1 fruit fly cellular context compared by ENCODE assay signal in the genomic region with DNA sequence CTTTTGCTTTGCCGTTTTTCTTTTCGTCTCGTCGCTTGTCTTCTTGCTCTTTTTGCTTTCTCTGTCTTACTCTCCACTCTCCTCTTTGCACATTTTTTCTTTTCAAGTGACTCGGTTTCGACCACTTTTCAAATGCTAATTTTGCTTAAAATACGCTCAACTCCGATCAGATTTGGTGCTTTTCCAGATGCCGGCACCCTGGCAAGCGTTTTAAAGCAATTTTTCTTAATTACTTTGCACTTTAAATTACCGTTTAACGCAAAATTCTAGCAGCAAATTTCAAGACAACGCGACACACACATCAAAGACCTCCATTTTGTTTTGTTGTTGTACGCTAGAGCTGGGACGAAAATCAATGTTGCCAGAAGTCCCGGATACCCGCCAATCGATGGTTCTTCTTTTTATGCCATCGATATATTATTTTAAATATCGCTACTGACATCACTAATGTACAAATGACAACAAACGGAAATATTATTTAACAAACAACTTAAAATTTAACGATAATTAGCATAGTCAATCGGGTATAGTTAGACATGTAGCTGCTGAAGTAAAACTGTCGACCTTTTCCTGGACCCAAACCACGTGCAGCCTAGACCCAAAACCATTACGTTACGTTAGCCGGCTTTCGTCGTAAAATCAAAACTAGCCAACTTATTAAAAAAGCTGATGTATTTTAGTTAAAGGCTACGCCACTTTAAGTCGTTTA.
TF ChIP-seq lines count a peak whose summit lies in the region.

TSS of gene kis (minus strand) at position 317 of the 709 bp plus-strand sequence.

TF ChIP-seq in whole organism, embryonic, 481 proteins besides CTCF, POLR2A, EP300 and RAD21 (continued from another document and continues in another):
- peak; percentile 49 for TF ChIP-seq CG8290 (GFP tag; optimal IDR thresholded peaks at IDR 0.05; lab: Kevin White, UChicago)
- TF ChIP-seq CG8290 (tag; optimal IDR thresholded peaks at IDR 0.05; lab: Kevin White, UChicago) = peak in 1 of 2 experiments; percentile 60
- no peak for TF ChIP-seq CG4730 (GFP tag; IDR thresholded peaks at IDR 0.05; lab: Robert Waterston, UW)
- TF ChIP-seq CG3847 (GFP tag; IDR thresholded peaks at IDR 0.05; lab: Robert Waterston, UW) = peak; percentile 61
- no peak for TF ChIP-seq CG7786 (GFP tag; optimal IDR thresholded peaks at IDR 0.05; lab: Kevin White, UChicago)
- TF ChIP-seq exex (tag; optimal IDR thresholded peaks at IDR 0.05; lab: Kevin White, UChicago) = peak; percentile 17
- peak; percentile 40 for TF ChIP-seq CG12299 (tag; optimal IDR thresholded peaks at IDR 0.05; lab: Kevin White, UChicago)
- TF ChIP-seq CG15479 (GFP tag; optimal IDR thresholded peaks at IDR 0.05; lab: Kevin White, UChicago) = no peak
- TF ChIP-seq knrl (GFP tag; IDR thresholded peaks at IDR 0.05; lab: Robert Waterston, UW; ENCODE audit: partially characterized antibody) = peak; percentile 98
- TF ChIP-seq CG30431 (GFP tag; optimal IDR thresholded peaks at IDR 0.05; lab: Kevin White, UChicago) = no peak
- peak; percentile 51 for TF ChIP-seq E2f2 (GFP tag; IDR thresholded peaks at IDR 0.05; lab: Robert Waterston, UW)
- peak; percentile 50 for TF ChIP-seq tx (GFP tag; optimal IDR thresholded peaks at IDR 0.05; lab: Kevin White, UChicago)
- peak; percentile 27 for TF ChIP-seq CG18011 (GFP tag; optimal IDR thresholded peaks at IDR 0.05; lab: Kevin White, UChicago)
- no peak for TF ChIP-seq Hmx (GFP tag; optimal IDR thresholded peaks at IDR 0.05; lab: Kevin White, UChicago)
- no peak for TF ChIP-seq aop (GFP tag; IDR thresholded peaks at IDR 0.05; lab: Robert Waterston, UW)
- peak; percentile 61 for TF ChIP-seq row (GFP tag; IDR thresholded peaks at IDR 0.05; lab: Robert Waterston, UW)
- TF ChIP-seq Dek (tag; optimal IDR thresholded peaks at IDR 0.05; lab: Kevin White, UChicago) = no peak
- TF ChIP-seq org-1 (GFP tag; optimal IDR thresholded peaks at IDR 0.05; lab: Kevin White, UChicago) = no peak
- TF ChIP-seq CG2120 (GFP tag; optimal IDR thresholded peaks at IDR 0.05; lab: Kevin White, UChicago) = peak; percentile 67
- TF ChIP-seq Eip74EF (GFP tag; optimal IDR thresholded peaks at IDR 0.05; lab: Kevin White, UChicago) = peak in 1 of 2 experiments; percentile 13
- TF ChIP-seq CG17186 (GFP tag; optimal IDR thresholded peaks at IDR 0.05; lab: Kevin White, UChicago) = peak; percentile 34
- no peak for TF ChIP-seq peb (GFP tag; IDR thresholded peaks at IDR 0.05; lab: Robert Waterston, UW)
- peak; percentile 76 for TF ChIP-seq lilli (GFP tag; optimal IDR thresholded peaks at IDR 0.05; lab: Kevin White, UChicago)
- TF ChIP-seq Ets97D (GFP tag; optimal IDR thresholded peaks at IDR 0.05; lab: Kevin White, UChicago) = peak; percentile 94
- peak; percentile 98 for TF ChIP-seq CG13287 (GFP tag; IDR thresholded peaks at IDR 0.05; lab: Robert Waterston, UW; ENCODE audit: partially characterized antibody)
- peak; percentile 97 for TF ChIP-seq unc-4 (GFP tag; IDR thresholded peaks at IDR 0.05; lab: Robert Waterston, UW; ENCODE audit: partially characterized antibody)
- TF ChIP-seq CG1647 (GFP tag; optimal IDR thresholded peaks at IDR 0.05; lab: Kevin White, UChicago) = peak; percentile 3
- no peak for TF ChIP-seq sim (GFP tag; IDR thresholded peaks at IDR 0.05; lab: Robert Waterston, UW)
- no peak for TF ChIP-seq luna (GFP tag; optimal IDR thresholded peaks at IDR 0.05; lab: Kevin White, UChicago)
- peak; percentile 54 for TF ChIP-seq gfzf (GFP tag; optimal IDR thresholded peaks at IDR 0.05; lab: Kevin White, UChicago)
- peak; percentile 97 for TF ChIP-seq CG42726 (GFP tag; IDR thresholded peaks at IDR 0.05; lab: Robert Waterston, UW; ENCODE audit: partially characterized antibody)
- no peak for TF ChIP-seq CG9876 (GFP tag; optimal IDR thresholded peaks at IDR 0.05; lab: Kevin White, UChicago)
- peak; percentile 90 for TF ChIP-seq Dref (GFP tag; IDR thresholded peaks at IDR 0.05; lab: Robert Waterston, UW)
- TF ChIP-seq rib (GFP tag; IDR thresholded peaks at IDR 0.05; lab: Robert Waterston, UW) = no peak
- TF ChIP-seq CG34376 (GFP tag; optimal IDR thresholded peaks at IDR 0.05; lab: Kevin White, UChicago) = peak; percentile 47
- TF ChIP-seq Optix (GFP tag; IDR thresholded peaks at IDR 0.05; lab: Robert Waterston, UW) = no peak
- TF ChIP-seq HmgD (GFP tag; optimal IDR thresholded peaks at IDR 0.05; lab: Kevin White, UChicago) = peak; percentile 70
- peak; percentile 12 for TF ChIP-seq CG15696 (tag; optimal IDR thresholded peaks at IDR 0.05; lab: Kevin White, UChicago)
- TF ChIP-seq CG9437 (GFP tag; optimal IDR thresholded peaks at IDR 0.05; lab: Kevin White, UChicago) = peak; percentile 100
- TF ChIP-seq CG8924 (tag; optimal IDR thresholded peaks at IDR 0.05; lab: Kevin White, UChicago) = peak; percentile 63
- peak; percentile 4 for TF ChIP-seq CG4282 (GFP tag; optimal IDR thresholded peaks at IDR 0.05; lab: Kevin White, UChicago)
- TF ChIP-seq CG6854 (GFP tag; optimal IDR thresholded peaks at IDR 0.05; lab: Kevin White, UChicago) = no peak
- TF ChIP-seq CG12769 (tag; optimal IDR thresholded peaks at IDR 0.05; lab: Kevin White, UChicago) = peak; percentile 70
- TF ChIP-seq HLH3B (GFP tag; IDR thresholded peaks at IDR 0.05; lab: Robert Waterston, UW) = no peak; the same call in 1 of the 2 replicates
- TF ChIP-seq sisA (GFP tag; IDR thresholded peaks at IDR 0.05; lab: Robert Waterston, UW) = no peak
- TF ChIP-seq repo (GFP tag; optimal IDR thresholded peaks at IDR 0.05; lab: Kevin White, UChicago) = peak; percentile 12
- TF ChIP-seq CG6813 (GFP tag; optimal IDR thresholded peaks at IDR 0.05; lab: Kevin White, UChicago) = no peak
- TF ChIP-seq Fer3 (tag; optimal IDR thresholded peaks at IDR 0.05; lab: Kevin White, UChicago) = peak; percentile 37
- TF ChIP-seq CG2199 (GFP tag; IDR thresholded peaks at IDR 0.05; lab: Robert Waterston, UW) = no peak
- TF ChIP-seq CG15514 (GFP tag; optimal IDR thresholded peaks at IDR 0.05; lab: Kevin White, UChicago) = peak; percentile 68
- TF ChIP-seq run (tag; optimal IDR thresholded peaks at IDR 0.05; lab: Kevin White, UChicago) = no peak
- TF ChIP-seq otp (GFP tag; IDR thresholded peaks at IDR 0.05; lab: Robert Waterston, UW) = no peak
- peak; percentile 30 for TF ChIP-seq vfl (GFP tag; optimal IDR thresholded peaks at IDR 0.05; lab: Kevin White, UChicago)
- TF ChIP-seq Fer2 (tag; optimal IDR thresholded peaks at IDR 0.05; lab: Kevin White, UChicago) = no peak
- TF ChIP-seq Rx (GFP tag; IDR thresholded peaks at IDR 0.05; lab: Robert Waterston, UW) = no peak
- no peak for TF ChIP-seq CG5953 (GFP tag; IDR thresholded peaks at IDR 0.05; lab: Robert Waterston, UW)
- peak; percentile 8 for TF ChIP-seq Oli (tag; optimal IDR thresholded peaks at IDR 0.05; lab: Kevin White, UChicago)
- TF ChIP-seq CG11093 (GFP tag; IDR thresholded peaks at IDR 0.05; lab: Robert Waterston, UW) = no peak
- peak; percentile 67 for TF ChIP-seq pita (GFP tag; optimal IDR thresholded peaks at IDR 0.05; lab: Kevin White, UChicago)
- TF ChIP-seq CG17612 (GFP tag; IDR thresholded peaks at IDR 0.05; lab: Robert Waterston, UW) = no peak
- peak; percentile 96 for TF ChIP-seq CG34224 (GFP tag; IDR thresholded peaks at IDR 0.05; lab: Robert Waterston, UW; ENCODE audit: partially characterized antibody)
- TF ChIP-seq Hr78 (GFP tag; optimal IDR thresholded peaks at IDR 0.05; lab: Kevin White, UChicago) = peak in 1 of 2 experiments; percentile 59
- TF ChIP-seq bsh (GFP tag; optimal IDR thresholded peaks at IDR 0.05; lab: Kevin White, UChicago) = peak; percentile 5 to 21
- TF ChIP-seq twi (tag; optimal IDR thresholded peaks at IDR 0.05; lab: Kevin White, UChicago) = peak; percentile 12
- peak; percentile 41 for TF ChIP-seq CG9727 (GFP tag; optimal IDR thresholded peaks at IDR 0.05; lab: Kevin White, UChicago)
- TF ChIP-seq cad (GFP tag; optimal IDR thresholded peaks at IDR 0.05; lab: Kevin White, UChicago) = no peak
- TF ChIP-seq Taf1 (GFP tag; IDR thresholded peaks at IDR 0.05; lab: Robert Waterston, UW) = no peak
- no peak for TF ChIP-seq CG1233 (GFP tag; optimal IDR thresholded peaks at IDR 0.05; lab: Kevin White, UChicago)
- no peak for TF ChIP-seq CG5180 (GFP tag; optimal IDR thresholded peaks at IDR 0.05; lab: Kevin White, UChicago)
- no peak for TF ChIP-seq ranshi (GFP tag; IDR thresholded peaks at IDR 0.05; lab: Robert Waterston, UW)
- TF ChIP-seq B-H2 (GFP tag; optimal IDR thresholded peaks at IDR 0.05; lab: Kevin White, UChicago) = peak; percentile 65
- TF ChIP-seq tin (GFP tag; optimal IDR thresholded peaks at IDR 0.05; lab: Kevin White, UChicago) = peak; percentile 40
- peak; percentile 76 for TF ChIP-seq gro (GFP tag; optimal IDR thresholded peaks at IDR 0.05; lab: Kevin White, UChicago)
- no peak for TF ChIP-seq bowl (GFP tag; IDR thresholded peaks at IDR 0.05; lab: Robert Waterston, UW)
- peak; percentile 9 for TF ChIP-seq CG3281 (GFP tag; optimal IDR thresholded peaks at IDR 0.05; lab: Kevin White, UChicago)
- peak; percentile 34 for TF ChIP-seq NC2β (GFP tag; optimal IDR thresholded peaks at IDR 0.05; lab: Kevin White, UChicago)
- TF ChIP-seq CG14710 (tag; optimal IDR thresholded peaks at IDR 0.05; lab: Kevin White, UChicago) = peak; percentile 80
- TF ChIP-seq CG11696 (GFP tag; IDR thresholded peaks at IDR 0.05; lab: Robert Waterston, UW) = no peak
- TF ChIP-seq Max (GFP tag; optimal IDR thresholded peaks at IDR 0.05; lab: Kevin White, UChicago) = peak; percentile 65
- TF ChIP-seq chinmo (GFP tag; IDR thresholded peaks at IDR 0.05; lab: Robert Waterston, UW; ENCODE audit: partially characterized antibody) = peak; percentile 92
- peak; percentile 91 for TF ChIP-seq hb (GFP tag; IDR thresholded peaks at IDR 0.05; lab: Robert Waterston, UW; ENCODE audit: partially characterized antibody)
- TF ChIP-seq onecut (GFP tag; IDR thresholded peaks at IDR 0.05; lab: Robert Waterston, UW) = 0 out of 2 replicates have a peak, but pooled peaks have one; percentile 31
- peak; percentile 66 for TF ChIP-seq Hmr (GFP tag; optimal IDR thresholded peaks at IDR 0.05; lab: Kevin White, UChicago)
- TF ChIP-seq Sry-δ (GFP tag; optimal IDR thresholded peaks at IDR 0.05; lab: Kevin White, UChicago) = peak; percentile 99
- TF ChIP-seq CG2129 (GFP tag; IDR thresholded peaks at IDR 0.05; lab: Robert Waterston, UW; ENCODE audit: partially characterized antibody) = peak; percentile 93
- TF ChIP-seq Bgb (GFP tag; IDR thresholded peaks at IDR 0.05; lab: Robert Waterston, UW; ENCODE audit: partially characterized antibody) = peak; percentile 96
- no peak for TF ChIP-seq nau (GFP tag; optimal IDR thresholded peaks at IDR 0.05; lab: Kevin White, UChicago)
- TF ChIP-seq Sin3A (optimal IDR thresholded peaks at IDR 0.05; lab: Kevin White, UChicago) = peak; percentile 95
- no peak for TF ChIP-seq HHEX (GFP tag; optimal IDR thresholded peaks at IDR 0.05; lab: Kevin White, UChicago)
- no peak for TF ChIP-seq grn (GFP tag; optimal IDR thresholded peaks at IDR 0.05; lab: Kevin White, UChicago)
- TF ChIP-seq Pdp1 (GFP tag; optimal IDR thresholded peaks at IDR 0.05; lab: Kevin White, UChicago) = peak; percentile 42 to 66
- no peak; the same call in 1 of the 2 replicates for TF ChIP-seq Xrp1 (GFP tag; IDR thresholded peaks at IDR 0.05; lab: Robert Waterston, UW)
- TF ChIP-seq Lhr (GFP tag; optimal IDR thresholded peaks at IDR 0.05; lab: Kevin White, UChicago) = peak; percentile 78
- no peak for TF ChIP-seq CG16815 (GFP tag; optimal IDR thresholded peaks at IDR 0.05; lab: Kevin White, UChicago)
- TF ChIP-seq CG12071 (GFP tag; optimal IDR thresholded peaks at IDR 0.05; lab: Kevin White, UChicago) = peak; percentile 9
- no peak for TF ChIP-seq oc (tag; optimal IDR thresholded peaks at IDR 0.05; lab: Kevin White, UChicago)
- TF ChIP-seq CG4328 (GFP tag; optimal IDR thresholded peaks at IDR 0.05; lab: Kevin White, UChicago) = peak; percentile 21
- 0 out of 2 replicates have a peak, but pooled peaks have one; percentile 34 for TF ChIP-seq Ptx1 (GFP tag; IDR thresholded peaks at IDR 0.05; lab: Robert Waterston, UW)
- peak; percentile 95 for TF ChIP-seq Doc3 (GFP tag; IDR thresholded peaks at IDR 0.05; lab: Robert Waterston, UW; ENCODE audit: partially characterized antibody)
- TF ChIP-seq CG18764 (GFP tag; optimal IDR thresholded peaks at IDR 0.05; lab: Kevin White, UChicago) = no peak
- no peak for TF ChIP-seq ac (GFP tag; optimal IDR thresholded peaks at IDR 0.05; lab: Kevin White, UChicago)
- peak; percentile 31 for TF ChIP-seq shn (GFP tag; optimal IDR thresholded peaks at IDR 0.05; lab: Kevin White, UChicago)
- TF ChIP-seq BtbVII (GFP tag; optimal IDR thresholded peaks at IDR 0.05; lab: Kevin White, UChicago) = no peak
- TF ChIP-seq Blimp-1 (GFP tag; optimal IDR thresholded peaks at IDR 0.05; lab: Kevin White, UChicago) = peak; percentile 11
- peak; percentile 64 for TF ChIP-seq CG10543 (GFP tag; optimal IDR thresholded peaks at IDR 0.05; lab: Kevin White, UChicago)
- TF ChIP-seq dmrt11E (tag; optimal IDR thresholded peaks at IDR 0.05; lab: Kevin White, UChicago) = no peak
- TF ChIP-seq CG4820 (GFP tag; optimal IDR thresholded peaks at IDR 0.05; lab: Kevin White, UChicago) = no peak
- TF ChIP-seq CG7928 (GFP tag; optimal IDR thresholded peaks at IDR 0.05; lab: Kevin White, UChicago) = no peak
- TF ChIP-seq CG1603 (tag; optimal IDR thresholded peaks at IDR 0.05; lab: Kevin White, UChicago) = peak; percentile 76
- TF ChIP-seq CG10431 (GFP tag; optimal IDR thresholded peaks at IDR 0.05; lab: Kevin White, UChicago) = peak; percentile 16
- peak; percentile 2 for TF ChIP-seq CG18476 (GFP tag; optimal IDR thresholded peaks at IDR 0.05; lab: Kevin White, UChicago)
- peak; percentile 56; the same call in 2 of the 3 replicates for TF ChIP-seq CG34422 (GFP tag; IDR thresholded peaks at IDR 0.05; lab: Robert Waterston, UW)
- TF ChIP-seq MTF-1 (GFP tag; optimal IDR thresholded peaks at IDR 0.05; lab: Kevin White, UChicago; ENCODE audit: borderline replicate concordance) = no peak
- no peak for TF ChIP-seq ase (GFP tag; IDR thresholded peaks at IDR 0.05; lab: Robert Waterston, UW)
- no peak for TF ChIP-seq Tbp (GFP tag; optimal IDR thresholded peaks at IDR 0.05; lab: Kevin White, UChicago)
- no peak for TF ChIP-seq fru (optimal IDR thresholded peaks at IDR 0.05; lab: Kevin White, UChicago)
- no peak for TF ChIP-seq CG3407 (GFP tag; optimal IDR thresholded peaks at IDR 0.05; lab: Kevin White, UChicago)
- peak; percentile 3 for TF ChIP-seq Asciz (GFP tag; optimal IDR thresholded peaks at IDR 0.05; lab: Kevin White, UChicago)
- no peak for TF ChIP-seq B-H1 (GFP tag; IDR thresholded peaks at IDR 0.05; lab: Robert Waterston, UW)
- no peak for TF ChIP-seq fd96Cb (tag; optimal IDR thresholded peaks at IDR 0.05; lab: Kevin White, UChicago)
- peak; percentile 87 for TF ChIP-seq Aef1 (GFP tag; IDR thresholded peaks at IDR 0.05; lab: Robert Waterston, UW)
- no peak for TF ChIP-seq danr (GFP tag; IDR thresholded peaks at IDR 0.05; lab: Robert Waterston, UW)
- TF ChIP-seq dati (GFP tag; IDR thresholded peaks at IDR 0.05; lab: Robert Waterston, UW) = 0 out of 2 replicates have a peak, but pooled peaks have one; percentile 6
